Worm (Caenorhabditis elegans) whole organism, L4 larva: ENCODE measurements around the gene F58E6.4.
A peak's percentile ranks its signal among the peaks of the same experiment; 100 is the strongest.

Experiments
- D1046.2 ChIP-seq: fragments of 200-800 bp; sonication (Bioruptor generic); IDR thresholded peaks from 2 replicates; pipeline ENCODE4 v1.3.6; 2022; ENCODE audit warnings: missing genetic modification characterization, missing compliant biosample characterization
- F37D6.2 ChIP-seq: sonication (generic microtip); optimal IDR thresholded peaks from 2 replicates; lab custom pipeline; 2016; ENCODE audit warnings: mild to moderate bottlenecking, missing genetic modification characterization, missing compliant biosample characterization
- Y105C5A.15 ChIP-seq: fragments of 200-800 bp; sonication (Bioruptor generic); IDR thresholded peaks from 2 replicates; pipeline ENCODE4 v1.3.6; 2022; ENCODE audit warnings: missing genetic modification characterization, missing compliant biosample characterization
- ZK337.2 ChIP-seq: fragments of 200-800 bp; sonication (Bioruptor generic); IDR thresholded peaks from 2 replicates; pipeline ENCODE4 v1.3.6; 2022; ENCODE audit warnings: missing genetic modification reagents, missing genetic modification characterization, missing compliant biosample characterization
- aha-1 ChIP-seq: fragments of 150-350 bp; peaks from one replicate; lab custom pipeline; 2014; ENCODE audit warnings: missing biosample characterization, missing genetic modification characterization
- ceh-44 ChIP-seq: fragments of 200-800 bp; sonication (Bioruptor generic); IDR thresholded peaks from 2 replicates; pipeline ENCODE4 v1.3.6; 2022; ENCODE audit warnings: missing genetic modification reagents, missing genetic modification characterization, missing compliant biosample characterization
- cey-2 ChIP-seq: sonication (generic microtip); optimal IDR thresholded peaks from 3 replicates; lab custom pipeline; 2017; ENCODE audit warnings: missing genetic modification characterization, mild to moderate bottlenecking, missing compliant biosample characterization, antibody characterized with exemption, borderline replicate concordance; ENCODE audit not compliant: insufficient read depth
- ctbp-1 ChIP-seq: fragments of 200-800 bp; sonication (Bioruptor generic); IDR thresholded peaks from 2 replicates; pipeline ENCODE4 v1.3.6; 2022; ENCODE audit warnings: missing genetic modification reagents, missing genetic modification characterization, missing compliant biosample characterization
- daf-16 ChIP-seq, 3 experiments: sonication (generic microtip); optimal IDR thresholded peaks; 2 replicates each; lab custom pipeline; 2016 to 2017; ENCODE audit warnings: missing genetic modification characterization in 3 of 3, missing genetic modification reagents in 3 of 3, mild to moderate bottlenecking in 2 of 3, missing compliant biosample characterization in 2 of 3, missing biosample characterization in 1 of 3, moderate library complexity in 1 of 3
- daf-19 ChIP-seq: fragments of 200-800 bp; sonication (Bioruptor generic); conservative IDR thresholded peaks from 2 replicates; pipeline ENCODE4 v1.3.6; 2022; ENCODE audit warnings: missing genetic modification characterization, missing compliant biosample characterization
- dmd-6 ChIP-seq: fragments of 200-800 bp; sonication (Bioruptor generic); IDR thresholded peaks from 2 replicates; pipeline ENCODE4 v1.3.6; 2022; ENCODE audit warnings: missing genetic modification reagents, missing genetic modification characterization, missing compliant biosample characterization
- dve-1 ChIP-seq: sonication (generic microtip); optimal IDR thresholded peaks from 2 replicates; lab custom pipeline; 2017; ENCODE audit warnings: antibody characterized with exemption, mild to moderate bottlenecking, missing genetic modification characterization, missing compliant biosample characterization; ENCODE audit not compliant: insufficient read depth
- egl-27 ChIP-seq: sonication (generic microtip); optimal IDR thresholded peaks from 3 replicates; lab custom pipeline; 2017; ENCODE audit warnings: missing biosample characterization, missing genetic modification reagents, missing genetic modification characterization
- fkh-10 ChIP-seq: fragments of 150-350 bp; optimal IDR thresholded peaks from 2 replicates; lab custom pipeline; 2014; ENCODE audit warnings: missing biosample characterization, missing genetic modification reagents, missing genetic modification characterization
- fos-1 ChIP-seq: fragments of 150-350 bp; optimal IDR thresholded peaks from 2 replicates; lab custom pipeline; 2014; ENCODE audit warnings: missing biosample characterization, missing genetic modification characterization
- hlh-11 ChIP-seq: fragments of 200-800 bp; sonication (Bioruptor generic); optimal IDR thresholded peaks from 2 replicates; lab custom pipeline; 2018; ENCODE audit warnings: mild to moderate bottlenecking, missing genetic modification characterization, missing compliant biosample characterization
- hmg-1.1 ChIP-seq: fragments of 200-800 bp; sonication (Bioruptor generic); IDR thresholded peaks from 2 replicates; pipeline ENCODE4 v1.3.6; 2022; ENCODE audit warnings: missing genetic modification reagents, missing genetic modification characterization, missing compliant biosample characterization
- lim-7 ChIP-seq: fragments of 200-800 bp; sonication (Bioruptor generic); IDR thresholded peaks from 2 replicates; pipeline ENCODE4 v1.3.6; 2022; ENCODE audit warnings: missing genetic modification characterization, missing compliant biosample characterization
- lin-39 ChIP-seq: fragments of 150-350 bp; optimal IDR thresholded peaks from 2 replicates; lab custom pipeline; 2014; ENCODE audit warnings: missing biosample characterization, missing genetic modification reagents, missing genetic modification characterization
- mep-1 ChIP-seq: fragments of 150-350 bp; sonication (generic microtip); optimal IDR thresholded peaks from 3 replicates; lab custom pipeline; 2014; ENCODE audit warnings: missing biosample characterization, missing genetic modification characterization
- nhr-10 ChIP-seq: fragments of 150-350 bp; optimal IDR thresholded peaks from 2 replicates; lab custom pipeline; 2014; ENCODE audit warnings: missing biosample characterization, missing genetic modification characterization
- nhr-102 ChIP-seq: sonication (generic microtip); optimal IDR thresholded peaks from 2 replicates; lab custom pipeline; 2016; ENCODE audit warnings: mild to moderate bottlenecking, missing genetic modification characterization, moderate library complexity, missing compliant biosample characterization
- nhr-237 ChIP-seq: sonication (generic microtip); optimal IDR thresholded peaks from 2 replicates; lab custom pipeline; 2017; ENCODE audit warnings: missing biosample characterization, missing genetic modification characterization
- nhr-28 ChIP-seq: fragments of 150-350 bp; optimal IDR thresholded peaks from 2 replicates; lab custom pipeline; 2014; ENCODE audit warnings: missing biosample characterization, missing genetic modification characterization
- nhr-77 ChIP-seq: fragments of 150-350 bp; optimal IDR thresholded peaks from 2 replicates; lab custom pipeline; 2014; ENCODE audit warnings: missing biosample characterization, missing genetic modification characterization
- pha-4 ChIP-seq, 2 experiments: fragments of 150-350 bp in 1 of 2; fragments of 200-800 bp in 1 of 2; sonication (Bioruptor generic) in 1 of 2; IDR thresholded peaks in 1 of 2; optimal IDR thresholded peaks in 1 of 2; 2 replicates each; pipeline versions ENCODE4 v1.3.6 to Lab custom; 2014 to 2022; ENCODE audit warnings: missing genetic modification characterization in 2 of 2, missing genetic modification reagents in 2 of 2, missing biosample characterization in 1 of 2, missing compliant biosample characterization in 1 of 2
- php-3 ChIP-seq: fragments of 200-800 bp; sonication (Bioruptor generic); IDR thresholded peaks from 2 replicates; pipeline ENCODE4 v1.3.6; 2022; ENCODE audit warnings: missing genetic modification reagents, missing genetic modification characterization, missing compliant biosample characterization
- pqm-1 ChIP-seq: sonication (generic microtip); optimal IDR thresholded peaks from 2 replicates; lab custom pipeline; 2017; ENCODE audit warnings: missing biosample characterization, missing genetic modification characterization
- snpc-4 ChIP-seq: fragments of 150-350 bp; optimal IDR thresholded peaks from 2 replicates; lab custom pipeline; 2014; ENCODE audit warnings: missing biosample characterization, missing genetic modification characterization
- tag-97 ChIP-seq: fragments of 200-800 bp; sonication (Bioruptor generic); IDR thresholded peaks from 2 replicates; pipeline ENCODE4 v1.3.6; 2022; ENCODE audit warnings: missing genetic modification characterization, missing compliant biosample characterization
- unc-130 ChIP-seq: sonication (generic microtip); optimal IDR thresholded peaks from 2 replicates; lab custom pipeline; 2016; ENCODE audit warnings: missing genetic modification reagents, missing genetic modification characterization, missing compliant biosample characterization
- unc-62 ChIP-seq, 3 experiments: fragments of 150-350 bp in 1 of 3; sonication (generic microtip); optimal IDR thresholded peaks in 2 of 3; peaks in 1 of 3; 1 replicate in 1 of 3; 2 replicates in 2 of 3; lab custom pipeline; 2014 to 2017; ENCODE audit warnings: missing biosample characterization in 3 of 3, missing genetic modification characterization in 3 of 3, missing genetic modification reagents in 3 of 3, missing genotype in 1 of 3
- vab-7 ChIP-seq: fragments of 200-800 bp; sonication (Bioruptor generic); IDR thresholded peaks from 2 replicates; pipeline ENCODE4 v1.3.6; 2022; ENCODE audit warnings: missing genetic modification reagents, missing genetic modification characterization, missing compliant biosample characterization
- zag-1 ChIP-seq: fragments of 150-350 bp; optimal IDR thresholded peaks from 2 replicates; lab custom pipeline; 2014; ENCODE audit warnings: missing biosample characterization, missing genetic modification characterization
- ztf-7 ChIP-seq: fragments of 150-350 bp; optimal IDR thresholded peaks from 2 replicates; lab custom pipeline; 2014; ENCODE audit warnings: missing biosample characterization, missing genetic modification characterization

The F58E6.4 gene

ce11 chrV:9714909-9715308 lies 35.3 kb downstream of the F58E6.4 start, which contains the start of gene F40F9.3:
TSS of gene F40F9.3 (plus strand) at chrV:9715209.
- TF ChIP-seq vab-7 (GFP tag; lab: Robert Waterston, UW) (no peak), nhr-237 (tag; lab: Kevin White, UChicago) (no peak), ctbp-1 (GFP tag; lab: Robert Waterston, UW) (no peak), fkh-10 (no peak), zag-1 (no peak), dve-1 (tag; lab: Kevin White, UChicago) (no peak), nhr-102 (no peak), hmg-1.1 (no peak), egl-27 (tag; lab: Kevin White, UChicago) (no peak), ceh-44 (GFP tag; lab: Robert Waterston, UW) (no peak), dmd-6 (no peak), Y105C5A.15 (GFP tag; lab: Robert Waterston, UW) (no peak), daf-16 (GFP tag; optimal IDR thresholded peaks at IDR 0.05; lab: Kevin White, UChicago) (no peak), daf-16 (tag; optimal IDR thresholded peaks at IDR 0.05; lab: Kevin White, UChicago) (no peak), lin-39 (tag; lab: Kevin White, UChicago) (no peak), ztf-7 (tag; lab: Kevin White, UChicago) (no peak), snpc-4 (tag; lab: Kevin White, UChicago) (no peak), unc-130 (GFP tag; lab: Kevin White, UChicago) (no peak), cey-2 (tag; lab: Kevin White, UChicago) (no peak)

- TF ChIP-seq nhr-10 (tag; lab: Kevin White, UChicago) = no peak
Measured at ce11 chrV:9713532-9713931, 36.7 kb downstream of the F58E6.4 start, which contains the start of gene F40F9.10. TSS of gene F40F9.10 (minus strand) at chrV:9713632.

ce11 chrV:9712418-9713173 lies 37.6 kb downstream of the F58E6.4 start:
- no peak for TF ChIP-seq tag-97 (GFP tag; lab: Robert Waterston, UW)
- no peak for TF ChIP-seq nhr-237 (tag; lab: Kevin White, UChicago)
- peak; percentile 67 for TF ChIP-seq aha-1 (tag; lab: Kevin White, UChicago)
- no peak for TF ChIP-seq snpc-4 (tag; lab: Kevin White, UChicago)
- TF ChIP-seq daf-19 (GFP tag; lab: Robert Waterston, UW) = no peak
- TF ChIP-seq nhr-102 = no peak
- TF ChIP-seq unc-62 (GFP tag; optimal IDR thresholded peaks at IDR 0.05 in 1 of 2; lab: Kevin White, UChicago) = peak in 1 of 2 experiments; percentile 93
- TF ChIP-seq unc-62 (tag; optimal IDR thresholded peaks at IDR 0.05; lab: Kevin White, UChicago) = no peak
- peak; percentile 44 for TF ChIP-seq nhr-28 (tag; lab: Kevin White, UChicago)
- no peak for TF ChIP-seq F37D6.2
- no peak for TF ChIP-seq daf-16 (GFP tag; optimal IDR thresholded peaks at IDR 0.05; lab: Kevin White, UChicago)
- peak; percentile 37 for TF ChIP-seq daf-16 (tag; optimal IDR thresholded peaks at IDR 0.05; lab: Kevin White, UChicago)
- TF ChIP-seq dmd-6 = no peak
- TF ChIP-seq ZK337.2 (GFP tag; lab: Robert Waterston, UW) = no peak
- TF ChIP-seq lim-7 (GFP tag; lab: Robert Waterston, UW) = no peak
- TF ChIP-seq pqm-1 (tag; lab: Kevin White, UChicago) = peak; percentile 47
- no peak for TF ChIP-seq hlh-11 (tag; lab: Kevin White, UChicago)
- no peak for TF ChIP-seq ctbp-1 (GFP tag; lab: Robert Waterston, UW)
- TF ChIP-seq mep-1 (tag; lab: Kevin White, UChicago) = no peak
- TF ChIP-seq fos-1 (tag; lab: Kevin White, UChicago) = no peak
- no peak for TF ChIP-seq D1046.2
- peak; percentile 87 for TF ChIP-seq php-3 (GFP tag; lab: Robert Waterston, UW)
- no peak for TF ChIP-seq pha-4 (GFP tag; IDR thresholded peaks at IDR 0.05; lab: Robert Waterston, UW)
- TF ChIP-seq pha-4 (tag; optimal IDR thresholded peaks at IDR 0.05; lab: Kevin White, UChicago) = no peak
- TF ChIP-seq lin-39 (tag; lab: Kevin White, UChicago) = no peak
- no peak for TF ChIP-seq ztf-7 (tag; lab: Kevin White, UChicago)
- peak; percentile 33 for TF ChIP-seq dve-1 (tag; lab: Kevin White, UChicago)
- peak; percentile 24 for TF ChIP-seq nhr-77
